Worm (Caenorhabditis elegans): Measurements from ENCODE around the gene sas-5.

The sas-5 gene

ce11 chrV:11635587-11635986, 25.1 kb downstream of the sas-5 start:
- TF ChIP-seq ztf-22 (GFP tag; optimal IDR thresholded peaks at IDR 0.05), result no peak
- no peak for TF ChIP-seq ceh-91 (GFP tag; IDR thresholded peaks at IDR 0.05)
- no peak for TF ChIP-seq F37B4.10 (GFP tag; IDR thresholded peaks at IDR 0.05)
- TF ChIP-seq lsy-27 (tag; optimal IDR thresholded peaks at IDR 0.05; ENCODE audit: borderline replicate concordance, insufficient read depth), result no peak
- TF ChIP-seq tbx-9 (tag; optimal IDR thresholded peaks at IDR 0.05; ENCODE audit: borderline replicate concordance), result no peak
- no peak for TF ChIP-seq Y56A3A.18 (GFP tag; IDR thresholded peaks at IDR 0.05)
- TF ChIP-seq Y95B8A.8 (GFP tag; IDR thresholded peaks at IDR 0.05), result no peak
- no peak for TF ChIP-seq dox-1 (GFP tag; IDR thresholded peaks at IDR 0.05)
- TF ChIP-seq ZK185.1 (tag; optimal IDR thresholded peaks at IDR 0.05; ENCODE audit: poor library complexity, severe bottlenecking), result no peak
- no peak for TF ChIP-seq ztf-26 (tag; optimal IDR thresholded peaks at IDR 0.05)
- no peak for TF ChIP-seq nhr-80 (tag; optimal IDR thresholded peaks at IDR 0.05)
- TF ChIP-seq dpff-1 (tag; optimal IDR thresholded peaks at IDR 0.05), result no peak
- no peak for TF ChIP-seq ceh-40 (GFP tag; IDR thresholded peaks at IDR 0.05)
- TF ChIP-seq B0261.1 (tag; optimal IDR thresholded peaks at IDR 0.05), result no peak
- no peak for TF ChIP-seq unc-62 (GFP tag; optimal IDR thresholded peaks at IDR 0.05)

DNA sequence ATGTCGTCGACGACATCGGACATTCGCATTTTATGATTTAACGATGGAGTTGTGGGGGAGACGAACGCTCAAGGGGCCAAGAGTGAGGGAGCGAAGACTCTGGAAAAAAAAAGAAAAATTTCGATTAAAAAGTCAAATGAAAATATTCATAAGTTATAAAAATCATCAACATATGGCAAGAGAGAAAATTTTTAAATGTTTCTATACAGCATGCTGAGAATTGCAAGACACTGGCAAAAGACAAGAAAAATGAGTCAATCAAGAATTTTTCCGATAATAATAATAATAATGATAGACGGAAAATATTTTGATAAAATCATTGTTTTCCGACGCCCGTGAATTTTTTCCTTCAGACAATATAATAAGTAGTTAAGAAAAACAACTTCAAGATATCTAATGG, 26.7 kb downstream of the sas-5 start, which contains the start of gene sipa-1:
TSS of gene sipa-1 (minus strand) at position 101 of the 400 bp plus-strand sequence.
- TF ChIP-seq F33H1.4 (GFP tag; IDR thresholded peaks at IDR 0.05), result no peak
- TF ChIP-seq zfh-2 (GFP tag; conservative IDR thresholded peaks at IDR 0.05), result 0 out of 2 replicates have a peak, but pooled peaks have one; percentile 1

DNA sequence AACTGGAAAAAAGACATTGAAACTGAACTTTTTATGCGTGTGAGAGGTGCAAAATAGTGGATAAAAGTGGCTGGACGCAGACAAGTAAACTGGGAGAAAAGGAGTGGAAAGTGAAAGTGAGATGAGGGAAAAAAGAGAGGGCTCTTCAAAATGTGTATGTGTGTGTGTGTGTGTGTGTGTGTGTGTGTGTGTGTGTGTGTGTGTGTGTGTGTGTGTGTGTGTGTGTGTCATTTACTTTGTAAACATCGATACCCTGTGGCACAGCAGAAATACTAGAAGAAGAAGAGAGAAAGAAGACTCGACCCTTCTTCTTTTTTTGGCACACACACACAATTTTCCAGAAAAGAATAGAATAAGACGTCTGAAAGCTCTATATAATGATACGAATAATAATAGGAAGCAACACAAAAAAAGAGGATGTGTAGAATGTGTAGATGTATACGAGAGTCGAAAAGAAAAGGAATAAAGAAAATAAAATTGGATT, 28.1 kb downstream of the sas-5 start:
- TF ChIP-seq zim-3 (tag; optimal IDR thresholded peaks at IDR 0.05), result no peak
- peak; percentile 29; the same call in 1 of the 2 replicates for TF ChIP-seq egrh-3 (GFP tag; IDR thresholded peaks at IDR 0.05)
- TF ChIP-seq chd-7 (tag; optimal IDR thresholded peaks at IDR 0.05), result peak; percentile 3
- peak; percentile 79 for TF ChIP-seq K12H6.12 (tag; optimal IDR thresholded peaks at IDR 0.05)
- peak; percentile 80 for TF ChIP-seq ceh-27 (GFP tag; optimal IDR thresholded peaks at IDR 0.05)
- TF ChIP-seq lir-1 (GFP tag; conservative IDR thresholded peaks at IDR 0.05), result peak; percentile 67; the same call in 1 of the 2 replicates
- no peak for TF ChIP-seq ZK185.1 (tag; optimal IDR thresholded peaks at IDR 0.05; ENCODE audit: poor library complexity, severe bottlenecking)
- no peak for TF ChIP-seq bed-1 (GFP tag; IDR thresholded peaks at IDR 0.05)
- peak; percentile 40; the same call in 1 of the 2 replicates for TF ChIP-seq hmg-1.2 (GFP tag; IDR thresholded peaks at IDR 0.05)
- peak; percentile 27; the same call in 1 of the 2 replicates for TF ChIP-seq pbrm-1 (GFP tag; IDR thresholded peaks at IDR 0.05)
- TF ChIP-seq C06A6.2 (GFP tag; conservative IDR thresholded peaks at IDR 0.05), result no peak
- TF ChIP-seq F37B4.10 (GFP tag; IDR thresholded peaks at IDR 0.05), result no peak
- peak; percentile 34; the same call in 1 of the 2 replicates for TF ChIP-seq nfyb-1 (GFP tag; IDR thresholded peaks at IDR 0.05)
- TF ChIP-seq ztf-3 (GFP tag; optimal IDR thresholded peaks at IDR 0.05), result peak; percentile 97
- TF ChIP-seq lin-54 (GFP tag; optimal IDR thresholded peaks at IDR 0.05), result peak; percentile 18
- no peak for TF ChIP-seq cebp-1 (GFP tag; IDR thresholded peaks at IDR 0.05)
- TF ChIP-seq cebp-1 (tag; optimal IDR thresholded peaks at IDR 0.05), result peak; percentile 56
- TF ChIP-seq lin-35 (GFP tag; optimal IDR thresholded peaks at IDR 0.05), result peak in 1 of 3 experiments; percentile 24
- TF ChIP-seq let-607 (tag; optimal IDR thresholded peaks at IDR 0.05), result no peak
- peak; percentile 31; the same call in 1 of the 2 replicates for TF ChIP-seq mcd-1 (GFP tag; IDR thresholded peaks at IDR 0.05)
- peak; percentile 4 for TF ChIP-seq attf-5 (GFP tag; optimal IDR thresholded peaks at IDR 0.05)
